Worm (Caenorhabditis elegans) whole organism, L4 larva: Measurements from ENCODE around the gene parn-1.
A peak's percentile ranks its signal among the peaks of the same experiment; 100 is the strongest.

Experiments
- F10B5.3 ChIP-seq: sonication (generic microtip); optimal IDR thresholded peaks from 2 replicates; lab custom pipeline; 2016; ENCODE audit warnings: mild to moderate bottlenecking, missing genetic modification characterization, missing compliant biosample characterization
- F37D6.2 ChIP-seq: sonication (generic microtip); optimal IDR thresholded peaks from 2 replicates; lab custom pipeline; 2016; ENCODE audit warnings: mild to moderate bottlenecking, missing genetic modification characterization, missing compliant biosample characterization
- T20F7.1 ChIP-seq: fragments of 200-800 bp; sonication (Bioruptor generic); optimal IDR thresholded peaks from 2 replicates; lab custom pipeline; 2018; ENCODE audit warnings: mild to moderate bottlenecking, missing genetic modification characterization, missing compliant biosample characterization
- Y48G9A.11 ChIP-seq: fragments of 200-800 bp; sonication (Bioruptor generic); IDR thresholded peaks from 2 replicates; pipeline ENCODE4 v1.3.6; 2022; ENCODE audit warnings: missing genetic modification reagents, missing genetic modification characterization, missing compliant biosample characterization
- aha-1 ChIP-seq: fragments of 150-350 bp; peaks from one replicate; lab custom pipeline; 2014; ENCODE audit warnings: missing biosample characterization, missing genetic modification characterization
- ceh-20 ChIP-seq: fragments of 200-800 bp; sonication (Bioruptor generic); IDR thresholded peaks from 2 replicates; pipeline ENCODE4 v1.3.6; 2022; ENCODE audit warnings: missing genetic modification reagents, missing genetic modification characterization, missing compliant biosample characterization
- ceh-28 ChIP-seq: fragments of 150-350 bp; optimal IDR thresholded peaks from 2 replicates; lab custom pipeline; 2014; ENCODE audit warnings: missing biosample characterization, missing genetic modification reagents, missing genetic modification characterization
- ceh-32 ChIP-seq: sonication (generic microtip); optimal IDR thresholded peaks from 2 replicates; lab custom pipeline; 2016; ENCODE audit warnings: mild to moderate bottlenecking, missing genetic modification characterization, missing compliant biosample characterization; ENCODE audit not compliant: poor library complexity
- cey-2 ChIP-seq: sonication (generic microtip); optimal IDR thresholded peaks from 3 replicates; lab custom pipeline; 2017; ENCODE audit warnings: missing genetic modification characterization, mild to moderate bottlenecking, missing compliant biosample characterization, antibody characterized with exemption, borderline replicate concordance; ENCODE audit not compliant: insufficient read depth
- ctbp-1 ChIP-seq: fragments of 200-800 bp; sonication (Bioruptor generic); IDR thresholded peaks from 2 replicates; pipeline ENCODE4 v1.3.6; 2022; ENCODE audit warnings: missing genetic modification reagents, missing genetic modification characterization, missing compliant biosample characterization
- daf-12 ChIP-seq: fragments of 150-350 bp; optimal IDR thresholded peaks from 2 replicates; lab custom pipeline; 2014; ENCODE audit warnings: missing biosample characterization, missing genetic modification reagents, missing genetic modification characterization
- daf-16 ChIP-seq, 3 experiments: sonication (generic microtip); optimal IDR thresholded peaks; 2 replicates each; lab custom pipeline; 2016 to 2017; ENCODE audit warnings: missing genetic modification characterization in 3 of 3, missing genetic modification reagents in 3 of 3, mild to moderate bottlenecking in 2 of 3, missing compliant biosample characterization in 2 of 3, missing biosample characterization in 1 of 3, moderate library complexity in 1 of 3
- daf-19 ChIP-seq: fragments of 200-800 bp; sonication (Bioruptor generic); conservative IDR thresholded peaks from 2 replicates; pipeline ENCODE4 v1.3.6; 2022; ENCODE audit warnings: missing genetic modification characterization, missing compliant biosample characterization
- dmd-6 ChIP-seq: fragments of 200-800 bp; sonication (Bioruptor generic); IDR thresholded peaks from 2 replicates; pipeline ENCODE4 v1.3.6; 2022; ENCODE audit warnings: missing genetic modification reagents, missing genetic modification characterization, missing compliant biosample characterization
- dmd-9 ChIP-seq: fragments of 200-800 bp; sonication (Bioruptor generic); IDR thresholded peaks from 2 replicates; pipeline ENCODE4 v1.3.6; 2022; ENCODE audit warnings: missing genetic modification reagents, missing genetic modification characterization, missing compliant biosample characterization
- dpl-1 ChIP-seq: fragments of 150-350 bp; optimal IDR thresholded peaks from 2 replicates; lab custom pipeline; 2014; ENCODE audit warnings: missing biosample characterization, missing genetic modification reagents, missing genetic modification characterization
- egl-27 ChIP-seq: sonication (generic microtip); optimal IDR thresholded peaks from 3 replicates; lab custom pipeline; 2017; ENCODE audit warnings: missing biosample characterization, missing genetic modification reagents, missing genetic modification characterization
- fos-1 ChIP-seq: fragments of 150-350 bp; optimal IDR thresholded peaks from 2 replicates; lab custom pipeline; 2014; ENCODE audit warnings: missing biosample characterization, missing genetic modification characterization
- gei-8 ChIP-seq: fragments of 200-800 bp; sonication (Bioruptor generic); optimal IDR thresholded peaks from 2 replicates; lab custom pipeline; 2018; ENCODE audit warnings: mild to moderate bottlenecking, missing genetic modification characterization, missing compliant biosample characterization
- hlh-11 ChIP-seq: fragments of 200-800 bp; sonication (Bioruptor generic); optimal IDR thresholded peaks from 2 replicates; lab custom pipeline; 2018; ENCODE audit warnings: mild to moderate bottlenecking, missing genetic modification characterization, missing compliant biosample characterization
- hlh-30 ChIP-seq: sonication (generic microtip); optimal IDR thresholded peaks from 2 replicates; lab custom pipeline; 2017; ENCODE audit warnings: antibody characterized with exemption, mild to moderate bottlenecking, missing genetic modification characterization, missing compliant biosample characterization; ENCODE audit not compliant: insufficient read depth
- hmg-1.1 ChIP-seq: fragments of 200-800 bp; sonication (Bioruptor generic); IDR thresholded peaks from 2 replicates; pipeline ENCODE4 v1.3.6; 2022; ENCODE audit warnings: missing genetic modification reagents, missing genetic modification characterization, missing compliant biosample characterization
- jun-1 ChIP-seq: fragments of 150-350 bp; optimal IDR thresholded peaks from 2 replicates; lab custom pipeline; 2014; ENCODE audit warnings: missing biosample characterization, missing genetic modification reagents, missing genetic modification characterization
- lin-1 ChIP-seq: fragments of 200-800 bp; sonication (Bioruptor generic); IDR thresholded peaks from 2 replicates; pipeline ENCODE4 v1.3.6; 2022; ENCODE audit warnings: missing genetic modification reagents, missing genetic modification characterization, missing compliant biosample characterization
- lin-13 ChIP-seq: fragments of 150-350 bp; optimal IDR thresholded peaks from 2 replicates; lab custom pipeline; 2014; ENCODE audit warnings: missing biosample characterization, missing genetic modification reagents, missing genetic modification characterization
- lin-29 ChIP-seq: fragments of 200-800 bp; sonication (Bioruptor generic); IDR thresholded peaks from 2 replicates; pipeline ENCODE4 v1.3.6; 2022; ENCODE audit warnings: missing genetic modification reagents, missing genetic modification characterization, missing compliant biosample characterization
- lin-38 ChIP-seq: fragments of 200-800 bp; sonication (Bioruptor generic); IDR thresholded peaks from 2 replicates; pipeline ENCODE4 v1.3.6; 2022; ENCODE audit warnings: missing genetic modification reagents, missing genetic modification characterization, missing compliant biosample characterization
- lsy-2 ChIP-seq, 2 experiments: fragments of 150-350 bp in 1 of 2; sonication (generic microtip) in 1 of 2; optimal IDR thresholded peaks; 2 replicates each; lab custom pipeline; 2014 to 2017; ENCODE audit warnings: missing biosample characterization in 2 of 2, missing genetic modification characterization in 2 of 2
- madf-5 ChIP-seq, 2 experiments: fragments of 200-800 bp; sonication (Bioruptor generic); IDR thresholded peaks; 2 replicates each; pipeline ENCODE4 v1.3.6; 2022; ENCODE audit warnings: missing compliant biosample characterization in 2 of 2, missing genetic modification characterization in 2 of 2
- mdl-1 ChIP-seq, 2 experiments: fragments of 150-350 bp in 1 of 2; sonication (generic microtip) in 1 of 2; optimal IDR thresholded peaks; 2 replicates each; lab custom pipeline; 2014 to 2017; ENCODE audit warnings: missing biosample characterization in 2 of 2, missing genetic modification characterization in 2 of 2
- mep-1 ChIP-seq: fragments of 150-350 bp; sonication (generic microtip); optimal IDR thresholded peaks from 3 replicates; lab custom pipeline; 2014; ENCODE audit warnings: missing biosample characterization, missing genetic modification characterization
- mxl-2 ChIP-seq: fragments of 200-800 bp; sonication (Bioruptor generic); conservative IDR thresholded peaks from 2 replicates; pipeline ENCODE4 v1.3.6; 2022; ENCODE audit warnings: missing genetic modification reagents, missing genetic modification characterization, missing compliant biosample characterization
- mxl-3 ChIP-seq: fragments of 200-800 bp; sonication (Bioruptor generic); optimal IDR thresholded peaks from 2 replicates; lab custom pipeline; 2018; ENCODE audit warnings: mild to moderate bottlenecking, missing genetic modification characterization, missing compliant biosample characterization
- nhr-10 ChIP-seq: fragments of 150-350 bp; optimal IDR thresholded peaks from 2 replicates; lab custom pipeline; 2014; ENCODE audit warnings: missing biosample characterization, missing genetic modification characterization
- nhr-102 ChIP-seq: sonication (generic microtip); optimal IDR thresholded peaks from 2 replicates; lab custom pipeline; 2016; ENCODE audit warnings: mild to moderate bottlenecking, missing genetic modification characterization, moderate library complexity, missing compliant biosample characterization
- nhr-11 ChIP-seq: fragments of 150-350 bp; optimal IDR thresholded peaks from 2 replicates; lab custom pipeline; 2014; ENCODE audit warnings: missing biosample characterization, missing genetic modification characterization
- nhr-42 ChIP-seq: fragments of 200-800 bp; sonication (Bioruptor generic); IDR thresholded peaks from 2 replicates; pipeline ENCODE4 v1.3.6; 2022; ENCODE audit warnings: missing genetic modification characterization, missing compliant biosample characterization
- nhr-6 ChIP-seq: fragments of 150-350 bp; optimal IDR thresholded peaks from 2 replicates; lab custom pipeline; 2014; ENCODE audit warnings: missing biosample characterization, missing genetic modification characterization
- nhr-77 ChIP-seq: fragments of 150-350 bp; optimal IDR thresholded peaks from 2 replicates; lab custom pipeline; 2014; ENCODE audit warnings: missing biosample characterization, missing genetic modification characterization
- pha-4 ChIP-seq, 2 experiments: fragments of 150-350 bp in 1 of 2; fragments of 200-800 bp in 1 of 2; sonication (Bioruptor generic) in 1 of 2; IDR thresholded peaks in 1 of 2; optimal IDR thresholded peaks in 1 of 2; 2 replicates each; pipeline versions ENCODE4 v1.3.6 to Lab custom; 2014 to 2022; ENCODE audit warnings: missing genetic modification characterization in 2 of 2, missing genetic modification reagents in 2 of 2, missing biosample characterization in 1 of 2, missing compliant biosample characterization in 1 of 2
- rbr-2 ChIP-seq: sonication (generic microtip); optimal IDR thresholded peaks from 2 replicates; lab custom pipeline; 2016; ENCODE audit warnings: missing genotype, missing genetic modification characterization, missing compliant biosample characterization
- sdz-12 ChIP-seq: fragments of 200-800 bp; sonication (Bioruptor generic); optimal IDR thresholded peaks from 2 replicates; lab custom pipeline; 2018; ENCODE audit warnings: mild to moderate bottlenecking, missing genetic modification characterization, missing compliant biosample characterization
- snpc-1.2 ChIP-seq: fragments of 200-800 bp; sonication (Bioruptor generic); IDR thresholded peaks from 2 replicates; pipeline ENCODE4 v1.3.6; 2022; ENCODE audit warnings: missing genetic modification reagents, missing genetic modification characterization, missing compliant biosample characterization
- snpc-4 ChIP-seq: fragments of 150-350 bp; optimal IDR thresholded peaks from 2 replicates; lab custom pipeline; 2014; ENCODE audit warnings: missing biosample characterization, missing genetic modification characterization
- zag-1 ChIP-seq: fragments of 150-350 bp; optimal IDR thresholded peaks from 2 replicates; lab custom pipeline; 2014; ENCODE audit warnings: missing biosample characterization, missing genetic modification characterization
- zfp-2 ChIP-seq: sonication (generic microtip); optimal IDR thresholded peaks from 2 replicates; lab custom pipeline; 2016; ENCODE audit warnings: mild to moderate bottlenecking, missing genetic modification characterization, missing compliant biosample characterization
- zfp-3 ChIP-seq: fragments of 200-800 bp; sonication (Bioruptor generic); conservative IDR thresholded peaks from 2 replicates; pipeline ENCODE4 v1.3.6; 2022; ENCODE audit warnings: missing genetic modification reagents, missing genetic modification characterization, missing compliant biosample characterization
- zip-2 ChIP-seq: fragments of 150-350 bp; optimal IDR thresholded peaks from 2 replicates; lab custom pipeline; 2014; ENCODE audit warnings: missing biosample characterization, missing genetic modification characterization

The parn-1 gene

DNA sequence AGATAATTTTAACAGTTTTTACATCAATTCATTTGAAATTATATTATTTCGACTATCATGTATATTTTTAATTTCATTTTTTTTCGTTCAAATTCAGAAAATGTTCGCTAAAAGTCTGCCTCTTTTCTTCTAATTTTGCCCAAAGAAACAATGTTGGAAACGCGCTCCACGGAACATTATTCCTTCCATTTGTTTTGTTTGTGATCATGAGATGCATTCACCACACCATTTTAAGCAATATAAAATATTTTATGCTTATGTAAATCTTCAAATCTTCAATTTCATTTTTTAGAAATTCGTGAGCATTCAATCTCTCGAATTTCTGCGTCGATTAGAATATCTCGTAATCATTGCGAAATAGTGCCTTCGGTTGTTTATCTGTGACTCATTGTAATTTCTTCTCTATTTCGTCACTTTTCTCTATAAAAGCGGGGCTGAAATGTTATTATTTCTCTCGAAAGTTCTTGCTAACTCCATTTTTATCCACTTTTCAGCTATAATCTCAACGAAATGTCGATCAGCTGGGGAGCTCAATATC, 2.4 kb upstream of the parn-1 start, which contains the start of gene istr-1:
istr-1 (plus strand) TSS at position 495 of the 538 bp plus-strand sequence.
- TF ChIP-seq daf-12 (tag; lab: Kevin White, UChicago), result no peak
- no peak for TF ChIP-seq fos-1 (tag; lab: Kevin White, UChicago)
- TF ChIP-seq hlh-30, result peak; percentile 74
- TF ChIP-seq lsy-2 (tag; optimal IDR thresholded peaks at IDR 0.05; lab: Kevin White, UChicago), result peak in 1 of 2 experiments; percentile 47
- no peak for TF ChIP-seq nhr-102 (tag; lab: Kevin White, UChicago)
- no peak for TF ChIP-seq snpc-1.2 (GFP tag; lab: Robert Waterston, UW)
- TF ChIP-seq dmd-9 (GFP tag; lab: Robert Waterston, UW), result no peak
- no peak for TF ChIP-seq ceh-28 (tag; lab: Kevin White, UChicago)
- no peak for TF ChIP-seq egl-27 (tag; lab: Kevin White, UChicago)
- peak; percentile 0 for TF ChIP-seq rbr-2 (tag; lab: Kevin White, UChicago)
- TF ChIP-seq lin-38 (GFP tag; lab: Robert Waterston, UW), result peak; percentile 49
- no peak for TF ChIP-seq daf-19 (GFP tag; lab: Robert Waterston, UW)
- no peak for TF ChIP-seq nhr-77 (tag; lab: Kevin White, UChicago)
- no peak for TF ChIP-seq mxl-3
- TF ChIP-seq zfp-3 (GFP tag; lab: Robert Waterston, UW), result no peak
- TF ChIP-seq Y48G9A.11, result no peak
- TF ChIP-seq nhr-42 (GFP tag; lab: Robert Waterston, UW), result no peak
- TF ChIP-seq dmd-6, result no peak
- TF ChIP-seq T20F7.1 (GFP tag; lab: Kevin White, UChicago), result peak; percentile 38
- TF ChIP-seq hmg-1.1 (GFP tag; lab: Robert Waterston, UW), result no peak
- no peak for TF ChIP-seq jun-1
- TF ChIP-seq nhr-11 (tag; lab: Kevin White, UChicago), result peak; percentile 52
- TF ChIP-seq mdl-1 (tag; optimal IDR thresholded peaks at IDR 0.05; lab: Kevin White, UChicago), result no peak
- no peak for TF ChIP-seq mxl-2 (GFP tag; lab: Robert Waterston, UW)
- no peak for TF ChIP-seq hlh-11
- no peak for TF ChIP-seq cey-2 (tag; lab: Kevin White, UChicago)
- TF ChIP-seq lin-13 (GFP tag; lab: Kevin White, UChicago), result no peak
- no peak for TF ChIP-seq F10B5.3 (tag; lab: Kevin White, UChicago)
- TF ChIP-seq dpl-1 (GFP tag; lab: Kevin White, UChicago), result no peak
- no peak for TF ChIP-seq snpc-4
- no peak for TF ChIP-seq zfp-2
- peak; percentile 30 for TF ChIP-seq nhr-6
- no peak for TF ChIP-seq madf-5 (GFP tag; IDR thresholded peaks at IDR 0.05; lab: Robert Waterston, UW)
- no peak for TF ChIP-seq ctbp-1 (GFP tag; lab: Robert Waterston, UW)
- TF ChIP-seq daf-16 (GFP tag; optimal IDR thresholded peaks at IDR 0.05; lab: Kevin White, UChicago), result no peak
- peak; percentile 39 for TF ChIP-seq daf-16 (tag; optimal IDR thresholded peaks at IDR 0.05; lab: Kevin White, UChicago)

DNA sequence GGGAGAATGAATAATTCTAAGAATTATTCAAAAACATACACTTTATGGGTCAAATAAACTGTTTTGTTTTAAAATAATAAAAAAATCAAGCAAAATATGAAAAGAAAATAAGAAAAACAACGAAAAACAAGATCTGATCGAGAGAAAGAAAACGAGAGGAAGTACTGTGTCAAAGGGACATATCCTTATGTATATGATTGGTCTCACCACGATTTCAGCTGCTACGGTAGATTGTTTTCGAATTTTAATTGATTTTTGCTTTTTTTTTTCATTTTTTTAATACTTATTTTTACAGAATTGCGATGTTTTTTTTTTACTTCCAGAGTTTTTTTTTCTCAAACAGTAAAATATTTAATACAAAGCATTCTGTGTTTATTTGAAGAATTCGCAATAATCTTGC, 1.7 kb upstream of the parn-1 start:
- no peak for TF ChIP-seq lin-1
- no peak for TF ChIP-seq sdz-12 (GFP tag; lab: Kevin White, UChicago)
- TF ChIP-seq nhr-10 (tag; lab: Kevin White, UChicago), result no peak

DNA sequence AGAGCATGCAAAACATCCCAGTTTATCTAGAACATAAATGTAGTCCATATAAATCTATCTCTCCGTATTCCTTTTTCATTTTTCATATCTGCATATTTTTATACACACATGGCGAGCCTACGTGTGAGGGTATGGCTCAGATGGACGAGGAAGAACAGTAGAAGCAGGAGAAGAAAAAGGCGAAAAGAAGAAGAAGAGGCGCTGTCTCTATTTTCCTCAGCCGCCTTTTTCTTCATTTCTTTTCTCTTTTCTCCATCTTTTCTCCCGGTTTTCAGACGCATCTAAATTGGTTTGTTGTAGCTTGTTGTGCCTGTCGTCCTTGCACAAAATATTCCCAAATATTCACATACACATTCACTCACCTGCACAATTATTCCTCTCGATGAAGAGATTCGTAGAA, 913 bp upstream of the parn-1 start, which contains the start of gene K10C8.4:
K10C8.4 (plus strand) TSS at position 301 of the 400 bp plus-strand sequence.
- TF ChIP-seq zag-1 (tag; lab: Kevin White, UChicago) (no peak), Y48G9A.11 (no peak), pha-4 (GFP tag; IDR thresholded peaks at IDR 0.05; lab: Robert Waterston, UW) (no peak; the same call in 1 of the 2 replicates), pha-4 (tag; optimal IDR thresholded peaks at IDR 0.05; lab: Kevin White, UChicago) (no peak), mep-1 (tag; lab: Kevin White, UChicago) (no peak), lin-29 (GFP tag; lab: Robert Waterston, UW) (no peak), ceh-32 (tag; lab: Kevin White, UChicago) (no peak), zfp-3 (GFP tag; lab: Robert Waterston, UW) (no peak), sdz-12 (GFP tag; lab: Kevin White, UChicago) (no peak), lin-1 (no peak), gei-8 (no peak), ctbp-1 (GFP tag; lab: Robert Waterston, UW) (no peak), F37D6.2 (tag; lab: Kevin White, UChicago) (no peak), aha-1 (tag; lab: Kevin White, UChicago) (no peak), ceh-20 (GFP tag; lab: Robert Waterston, UW) (no peak), zip-2 (tag; lab: Kevin White, UChicago) (no peak), daf-19 (GFP tag; lab: Robert Waterston, UW) (no peak), cey-2 (tag; lab: Kevin White, UChicago) (no peak)
